Fruit fly (Drosophila melanogaster) whole organism, embryonic: ENCODE measurements around the gene Rab18.

Experiments
- C15 ChIP-seq: fragments of 200-800 bp; sonication (Bioruptor generic); IDR thresholded peaks from 3 replicates; pipeline ENCODE4 v1.3.6; 2022; ENCODE audit warnings: missing biosample characterization, missing genetic modification characterization
- CG10147 ChIP-seq: fragments of 200-800 bp; sonication (Bioruptor generic); optimal IDR thresholded peaks from 2 replicates; lab custom pipeline; 2019; ENCODE audit warnings: missing biosample characterization, mild to moderate bottlenecking, missing genetic modification characterization, moderate library complexity
- CG10462 ChIP-seq: fragments of 200-800 bp; sonication (Bioruptor generic); optimal IDR thresholded peaks from 2 replicates; lab custom pipeline; 2016; ENCODE audit warnings: missing biosample characterization, missing genetic modification characterization
- CG11560 ChIP-seq: fragments of 200-800 bp; sonication (Bioruptor generic); IDR thresholded peaks from 3 replicates; pipeline ENCODE4 v1.3.6; 2022; ENCODE audit warnings: missing biosample characterization, missing genetic modification characterization
- CG14667 ChIP-seq: fragments of 200-800 bp; sonication (Bioruptor generic); IDR thresholded peaks from 2 replicates; pipeline ENCODE4 v1.3.6; 2022; ENCODE audit warnings: missing biosample characterization, missing genetic modification characterization
- CG14965 ChIP-seq: fragments of 200-800 bp; sonication (Bioruptor generic); optimal IDR thresholded peaks from 2 replicates; lab custom pipeline; 2016; ENCODE audit warnings: missing biosample characterization, missing genetic modification characterization, borderline replicate concordance
- CG15011 ChIP-seq: fragments of 200-800 bp; sonication (Bioruptor generic); optimal IDR thresholded peaks from 3 replicates; lab custom pipeline; 2018; ENCODE audit warnings: missing biosample characterization, mild to moderate bottlenecking, missing genetic modification characterization
- CG1647 ChIP-seq: fragments of 200-800 bp; sonication (Bioruptor generic); optimal IDR thresholded peaks from 3 replicates; lab custom pipeline; 2016; ENCODE audit warnings: missing biosample characterization, missing genetic modification characterization
- CG2889 ChIP-seq: fragments of 200-800 bp; sonication (Bioruptor generic); IDR thresholded peaks from 3 replicates; pipeline ENCODE4 v1.3.6; 2022; ENCODE audit warnings: missing biosample characterization, missing genetic modification characterization
- CG3065 ChIP-seq: fragments of 200-800 bp; sonication (Bioruptor generic); optimal IDR thresholded peaks from 2 replicates; lab custom pipeline; 2016; ENCODE audit warnings: missing biosample characterization, missing genetic modification characterization
- CG4282 ChIP-seq: fragments of 200-800 bp; sonication (Bioruptor generic); optimal IDR thresholded peaks from 2 replicates; lab custom pipeline; 2016; ENCODE audit warnings: missing biosample characterization, missing genetic modification characterization
- CG4404 ChIP-seq: fragments of 200-800 bp; sonication (Bioruptor generic); IDR thresholded peaks from 2 replicates; pipeline ENCODE4 v1.3.6; 2022; ENCODE audit warnings: missing biosample characterization, missing genetic modification characterization
- CG4820 ChIP-seq: fragments of 200-800 bp; sonication (Bioruptor generic); optimal IDR thresholded peaks from 3 replicates; lab custom pipeline; 2016; ENCODE audit warnings: missing biosample characterization, missing genetic modification characterization
- CG6854 ChIP-seq: fragments of 200-800 bp; sonication (Bioruptor generic); optimal IDR thresholded peaks from 3 replicates; lab custom pipeline; 2017; ENCODE audit warnings: missing biosample characterization, mild to moderate bottlenecking, missing genetic modification characterization
- CG7987 ChIP-seq: fragments of 200-800 bp; sonication (Bioruptor generic); optimal IDR thresholded peaks from 2 replicates; lab custom pipeline; 2018; ENCODE audit warnings: missing biosample characterization, mild to moderate bottlenecking, missing genetic modification characterization, moderate library complexity
- CG8765 ChIP-seq: fragments of 200-800 bp; sonication (Bioruptor generic); IDR thresholded peaks from 2 replicates; pipeline ENCODE4 v1.3.6; 2022; ENCODE audit warnings: missing biosample characterization, missing genetic modification characterization
- Dip3 ChIP-seq: fragments of 200-800 bp; sonication (Bioruptor generic); optimal IDR thresholded peaks from 3 replicates; lab custom pipeline; 2016; ENCODE audit warnings: missing biosample characterization, missing genetic modification characterization
- Gug ChIP-seq: fragments of 200-800 bp; sonication (Bioruptor generic); IDR thresholded peaks from 4 replicates; pipeline ENCODE4 v1.3.6; 2022; ENCODE audit warnings: missing biosample characterization, missing genetic modification characterization
- HLHmδ ChIP-seq: fragments of 200-800 bp; sonication (Bioruptor generic); optimal IDR thresholded peaks from 2 replicates; lab custom pipeline; 2018; ENCODE audit warnings: missing biosample characterization, mild to moderate bottlenecking, missing genetic modification characterization, moderate library complexity
- Hey ChIP-seq: fragments of 200-800 bp; sonication (Bioruptor generic); optimal IDR thresholded peaks from 3 replicates; lab custom pipeline; 2018; ENCODE audit warnings: missing biosample characterization, mild to moderate bottlenecking, missing genetic modification characterization
- Mes4 ChIP-seq: fragments of 200-800 bp; sonication (Bioruptor generic); optimal IDR thresholded peaks from 2 replicates; lab custom pipeline; 2016; ENCODE audit warnings: missing biosample characterization, missing genetic modification characterization
- NC2β ChIP-seq: fragments of 200-800 bp; sonication (Bioruptor generic); optimal IDR thresholded peaks from 2 replicates; lab custom pipeline; 2016; ENCODE audit warnings: missing biosample characterization, missing genetic modification characterization
- Oli ChIP-seq: fragments of 200-800 bp; sonication (Bioruptor generic); optimal IDR thresholded peaks from 2 replicates; lab custom pipeline; 2018; ENCODE audit warnings: missing biosample characterization, mild to moderate bottlenecking, missing genetic modification characterization, moderate library complexity
- Sry-δ ChIP-seq: fragments of 200-800 bp; sonication (Bioruptor generic); optimal IDR thresholded peaks from 2 replicates; lab custom pipeline; 2016; ENCODE audit warnings: missing biosample characterization, missing genetic modification characterization
- Ssrp ChIP-seq: fragments of 200-800 bp; sonication (Bioruptor generic); optimal IDR thresholded peaks from 2 replicates; lab custom pipeline; 2018; ENCODE audit warnings: missing biosample characterization, mild to moderate bottlenecking, missing genetic modification characterization, moderate library complexity
- ara ChIP-seq: fragments of 200-800 bp; sonication (Bioruptor generic); IDR thresholded peaks from 2 replicates; pipeline ENCODE4 v1.3.6; 2022; ENCODE audit warnings: missing biosample characterization, missing genetic modification characterization
- ash1 ChIP-seq: fragments of 200-800 bp; sonication (Bioruptor generic); optimal IDR thresholded peaks from 2 replicates; lab custom pipeline; 2018; ENCODE audit warnings: missing biosample characterization, mild to moderate bottlenecking, missing genetic modification characterization
- chif ChIP-seq, 2 experiments: fragments of 200-800 bp; sonication (Bioruptor generic); optimal IDR thresholded peaks; 3 replicates each; lab custom pipeline; 2016; ENCODE audit warnings: missing biosample characterization in 2 of 2, missing genetic modification characterization in 2 of 2
- eyg ChIP-seq: fragments of 200-800 bp; sonication (Bioruptor generic); optimal IDR thresholded peaks from 3 replicates; lab custom pipeline; 2016; ENCODE audit warnings: missing biosample characterization, missing genetic modification characterization
- fd64A ChIP-seq: fragments of 200-800 bp; sonication (Bioruptor generic); optimal IDR thresholded peaks from 3 replicates; lab custom pipeline; 2018; ENCODE audit warnings: missing biosample characterization, mild to moderate bottlenecking, missing genetic modification characterization
- gcm ChIP-seq: fragments of 200-800 bp; sonication (Bioruptor generic); optimal IDR thresholded peaks from 2 replicates; lab custom pipeline; 2019; ENCODE audit warnings: missing biosample characterization, mild to moderate bottlenecking, missing genetic modification characterization, moderate library complexity
- grn ChIP-seq: fragments of 200-800 bp; sonication (Bioruptor generic); optimal IDR thresholded peaks from 3 replicates; lab custom pipeline; 2017; ENCODE audit warnings: missing biosample characterization, missing genetic modification characterization
- gro ChIP-seq: fragments of 200-800 bp; sonication (Bioruptor generic); optimal IDR thresholded peaks from 2 replicates; lab custom pipeline; 2016; ENCODE audit warnings: missing biosample characterization, missing genetic modification characterization
- h ChIP-seq: fragments of >200 bp; optimal IDR thresholded peaks from 2 replicates; lab custom pipeline; 2017
- ind ChIP-seq: fragments of 200-800 bp; sonication (Bioruptor generic); optimal IDR thresholded peaks from 3 replicates; lab custom pipeline; 2016; ENCODE audit warnings: missing biosample characterization, missing genetic modification characterization
- inv ChIP-seq: fragments of 200-800 bp; sonication (Bioruptor generic); IDR thresholded peaks from 2 replicates; pipeline ENCODE4 v1.3.6; 2022; ENCODE audit warnings: missing biosample characterization, missing genetic modification characterization; ENCODE audit not compliant: partially characterized antibody
- lilli ChIP-seq: fragments of 200-800 bp; sonication (Bioruptor generic); optimal IDR thresholded peaks from 3 replicates; lab custom pipeline; 2016; ENCODE audit warnings: missing biosample characterization, missing genetic modification characterization
- nerfin-2 ChIP-seq: fragments of 200-800 bp; sonication (Bioruptor generic); IDR thresholded peaks from 2 replicates; pipeline ENCODE4 v1.3.6; 2022; ENCODE audit warnings: missing biosample characterization, missing genetic modification characterization; ENCODE audit not compliant: partially characterized antibody
- nom ChIP-seq: fragments of 200-800 bp; sonication (Bioruptor generic); optimal IDR thresholded peaks from 2 replicates; lab custom pipeline; 2017; ENCODE audit warnings: missing biosample characterization, missing genetic modification characterization, mild to moderate bottlenecking, moderate library complexity, missing genetic modification reagents
- oc ChIP-seq: fragments of 200-800 bp; sonication (Bioruptor generic); optimal IDR thresholded peaks from 2 replicates; lab custom pipeline; 2018; ENCODE audit warnings: missing biosample characterization, mild to moderate bottlenecking, missing genetic modification characterization, moderate library complexity
- onecut ChIP-seq: fragments of 200-800 bp; sonication (Bioruptor generic); IDR thresholded peaks from 2 replicates; pipeline ENCODE4 v1.3.6; 2022; ENCODE audit warnings: missing biosample characterization, missing genetic modification characterization
- p53 ChIP-seq: fragments of 200-800 bp; sonication (Bioruptor generic); optimal IDR thresholded peaks from 2 replicates; lab custom pipeline; 2016; ENCODE audit warnings: missing biosample characterization, missing genetic modification characterization
- pho ChIP-seq: fragments of 200-800 bp; sonication (Bioruptor generic); optimal IDR thresholded peaks from 2 replicates; lab custom pipeline; 2016; ENCODE audit warnings: missing biosample characterization, missing genetic modification characterization
- rib ChIP-seq: fragments of 200-800 bp; sonication (Bioruptor generic); IDR thresholded peaks from 2 replicates; pipeline ENCODE4 v1.3.6; 2022; ENCODE audit warnings: missing biosample characterization, missing genetic modification characterization
- row ChIP-seq: fragments of 200-800 bp; sonication (Bioruptor generic); IDR thresholded peaks from 3 replicates; pipeline ENCODE4 v1.3.6; 2022; ENCODE audit warnings: missing biosample characterization, missing genetic modification characterization
- scrt ChIP-seq: fragments of 200-800 bp; sonication (Bioruptor generic); optimal IDR thresholded peaks from 2 replicates; lab custom pipeline; 2018; ENCODE audit warnings: missing biosample characterization, mild to moderate bottlenecking, missing genetic modification characterization, moderate library complexity
- slou ChIP-seq: fragments of 200-800 bp; sonication (Bioruptor generic); optimal IDR thresholded peaks from 3 replicates; lab custom pipeline; 2016; ENCODE audit warnings: missing biosample characterization, missing genetic modification characterization
- slp2 ChIP-seq: fragments of 200-800 bp; sonication (Bioruptor generic); optimal IDR thresholded peaks from 2 replicates; lab custom pipeline; 2016; ENCODE audit warnings: missing biosample characterization, missing genetic modification characterization
- ssp ChIP-seq: fragments of 200-800 bp; sonication (Bioruptor generic); IDR thresholded peaks from 2 replicates; pipeline ENCODE4 v1.3.6; 2022; ENCODE audit warnings: missing biosample characterization, missing genetic modification characterization
- wor ChIP-seq: fragments of 200-800 bp; sonication (Bioruptor generic); IDR thresholded peaks from 2 replicates; pipeline ENCODE4 v1.3.6; 2022; ENCODE audit warnings: missing biosample characterization, missing genetic modification characterization
- zen ChIP-seq: fragments of 200-800 bp; sonication (Bioruptor generic); optimal IDR thresholded peaks from 3 replicates; lab custom pipeline; 2018; ENCODE audit warnings: missing biosample characterization, mild to moderate bottlenecking, missing genetic modification characterization, moderate library complexity

Rab18 gene

DNA sequence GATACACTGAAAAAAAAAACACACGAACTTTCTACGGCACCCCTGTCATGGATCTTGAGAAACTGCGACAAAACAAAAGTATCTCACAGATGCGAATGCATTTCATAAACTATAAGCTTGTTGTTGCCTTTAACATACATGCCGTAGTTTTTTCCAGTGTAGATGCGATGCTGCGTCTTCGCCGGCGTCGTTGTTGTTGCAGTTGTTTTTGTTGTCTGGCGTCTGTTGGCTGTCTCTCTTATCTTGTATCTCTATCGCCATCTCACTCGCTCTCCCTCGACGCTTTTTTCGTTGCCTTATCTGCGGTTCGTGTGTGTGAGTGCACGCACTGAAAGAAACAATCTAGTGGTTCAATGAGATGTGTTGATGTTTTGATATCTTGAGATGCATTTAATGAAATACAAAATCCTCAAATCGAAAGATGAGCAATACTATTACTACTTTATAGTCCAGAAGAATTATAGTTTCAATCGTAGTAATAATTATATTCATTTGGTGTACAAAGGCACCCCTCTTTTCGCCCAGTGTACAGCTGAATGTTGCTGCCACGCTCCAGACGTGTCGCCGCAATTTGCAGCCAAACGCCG, 24.9 kb upstream of the Rab18 start (continued):
- TF ChIP-seq CG4404 = peak; percentile 93
- TF ChIP-seq CG15011 (GFP tag; lab: Kevin White, UChicago) = peak; percentile 84
- peak; percentile 58 for TF ChIP-seq HLHmδ
- TF ChIP-seq CG6854 (GFP tag; lab: Kevin White, UChicago) = peak; percentile 86
- TF ChIP-seq Ssrp (tag; lab: Kevin White, UChicago) = peak; percentile 96
- TF ChIP-seq ara = peak; percentile 98
- TF ChIP-seq rib = peak; percentile 91
- peak; percentile 85 for TF ChIP-seq ssp (GFP tag; lab: Robert Waterston, UW)
- peak; percentile 93 for TF ChIP-seq CG14667 (GFP tag; lab: Robert Waterston, UW)
- peak; percentile 72 for TF ChIP-seq Sry-δ (GFP tag; lab: Kevin White, UChicago)
- peak; percentile 83 for TF ChIP-seq CG10147
- TF ChIP-seq CG7987 (GFP tag; lab: Kevin White, UChicago) = peak; percentile 87
- peak; percentile 98 for TF ChIP-seq ind (GFP tag; lab: Kevin White, UChicago)
- peak; percentile 95 for TF ChIP-seq Oli
- TF ChIP-seq onecut (GFP tag; lab: Robert Waterston, UW) = peak; percentile 97
- TF ChIP-seq Gug (GFP tag; lab: Robert Waterston, UW) = peak; percentile 96
- peak; percentile 95 for TF ChIP-seq zen (tag; lab: Kevin White, UChicago)
- TF ChIP-seq CG8765 (GFP tag; lab: Robert Waterston, UW) = peak; percentile 93
- peak; percentile 87; the same call in 2 of the 3 replicates for TF ChIP-seq C15
- TF ChIP-seq Dip3 (GFP tag; lab: Kevin White, UChicago) = peak; percentile 93
- TF ChIP-seq CG1647 (GFP tag; lab: Kevin White, UChicago) = peak; percentile 97
- peak; percentile 93 for TF ChIP-seq oc
- peak; percentile 86 for TF ChIP-seq slou (GFP tag; lab: Kevin White, UChicago)
- peak; percentile 96 for TF ChIP-seq lilli
- peak; percentile 75 for TF ChIP-seq Hey (tag; lab: Kevin White, UChicago)
- peak; percentile 96 for TF ChIP-seq p53 (GFP tag; lab: Kevin White, UChicago)
- TF ChIP-seq nerfin-2 (GFP tag; lab: Robert Waterston, UW) = no peak
- TF ChIP-seq CG2889 (GFP tag; lab: Robert Waterston, UW) = peak; percentile 90
- peak; percentile 90 for TF ChIP-seq gcm (GFP tag; lab: Kevin White, UChicago)
- TF ChIP-seq scrt (GFP tag; lab: Kevin White, UChicago) = peak; percentile 90
- TF ChIP-seq nom (GFP tag; lab: Kevin White, UChicago) = peak; percentile 97
- TF ChIP-seq Mes4 (GFP tag; lab: Kevin White, UChicago) = peak; percentile 98
- TF ChIP-seq CG4820 (GFP tag; lab: Kevin White, UChicago) = peak; percentile 98
- peak; percentile 94 for TF ChIP-seq pho (GFP tag; lab: Kevin White, UChicago)
- TF ChIP-seq fd64A (GFP tag; lab: Kevin White, UChicago) = peak; percentile 84
- peak; percentile 86 for TF ChIP-seq wor (GFP tag; lab: Robert Waterston, UW)
- peak; percentile 95 for TF ChIP-seq row (GFP tag; lab: Robert Waterston, UW)
- peak; percentile 98 for TF ChIP-seq chif (GFP tag; optimal IDR thresholded peaks at IDR 0.05; lab: Kevin White, UChicago)
- TF ChIP-seq gro (GFP tag; lab: Kevin White, UChicago) = peak; percentile 95
- TF ChIP-seq CG10462 = peak; percentile 97
- TF ChIP-seq grn (GFP tag; lab: Kevin White, UChicago) = peak; percentile 99
- peak; percentile 66 for TF ChIP-seq ash1 (GFP tag; lab: Kevin White, UChicago)
- TF ChIP-seq CG3065 (GFP tag; lab: Kevin White, UChicago) = peak; percentile 95
- TF ChIP-seq CG11560 (tag; lab: Robert Waterston, UW) = peak; percentile 86
- TF ChIP-seq CG14965 (GFP tag; lab: Kevin White, UChicago) = peak; percentile 92
- peak; percentile 96 for TF ChIP-seq CG4282
- TF ChIP-seq inv (GFP tag; lab: Robert Waterston, UW) = no peak
- TF ChIP-seq eyg (GFP tag; lab: Kevin White, UChicago) = peak; percentile 91
- no peak for TF ChIP-seq h
- peak; percentile 97 for TF ChIP-seq slp2
- peak; percentile 96 for TF ChIP-seq NC2β (GFP tag; lab: Kevin White, UChicago)
